Fruit fly (Drosophila melanogaster) whole organism, embryonic: ENCODE measurements around the gene CG15170.

Source experiments
- CG10147 ChIP-seq: fragments of 200-800 bp; sonication (Bioruptor generic); optimal IDR thresholded peaks from 2 replicates; lab custom pipeline; 2019; ENCODE audit warnings: missing biosample characterization, mild to moderate bottlenecking, missing genetic modification characterization, moderate library complexity
- CG10979 ChIP-seq: fragments of 200-800 bp; sonication (Bioruptor generic); optimal IDR thresholded peaks from 2 replicates; lab custom pipeline; 2018; ENCODE audit warnings: missing biosample characterization, mild to moderate bottlenecking, missing genetic modification characterization, moderate library complexity
- CG11723 ChIP-seq: fragments of 200-800 bp; sonication (Bioruptor generic); optimal IDR thresholded peaks from 2 replicates; lab custom pipeline; 2017; ENCODE audit warnings: missing biosample characterization, mild to moderate bottlenecking, missing genetic modification characterization
- CG12236 ChIP-seq: fragments of 200-800 bp; sonication (Bioruptor generic); optimal IDR thresholded peaks from 2 replicates; lab custom pipeline; 2016; ENCODE audit warnings: missing biosample characterization, missing genetic modification characterization
- CG15514 ChIP-seq: fragments of 200-800 bp; sonication (Bioruptor generic); optimal IDR thresholded peaks from 3 replicates; lab custom pipeline; 2017; ENCODE audit warnings: missing biosample characterization, missing genetic modification characterization, mild to moderate bottlenecking, moderate library complexity, missing genetic modification reagents
- CG15696 ChIP-seq: fragments of 200-800 bp; sonication (Bioruptor generic); optimal IDR thresholded peaks from 2 replicates; lab custom pipeline; 2019; ENCODE audit warnings: missing biosample characterization, mild to moderate bottlenecking, missing genetic modification characterization, moderate library complexity
- CG16779 ChIP-seq: fragments of 200-800 bp; sonication (Bioruptor generic); IDR thresholded peaks from 2 replicates; pipeline ENCODE4 v1.3.6; 2022; ENCODE audit warnings: missing biosample characterization, missing genetic modification characterization
- CG17359 ChIP-seq: fragments of 200-800 bp; sonication (Bioruptor generic); optimal IDR thresholded peaks from 3 replicates; lab custom pipeline; 2018; ENCODE audit warnings: missing biosample characterization, mild to moderate bottlenecking, missing genetic modification characterization, moderate library complexity
- CG2116 ChIP-seq: fragments of 200-800 bp; sonication (Bioruptor generic); optimal IDR thresholded peaks from 3 replicates; lab custom pipeline; 2018; ENCODE audit warnings: missing biosample characterization, mild to moderate bottlenecking, missing genetic modification characterization
- CG2120 ChIP-seq: fragments of 200-800 bp; sonication (Bioruptor generic); optimal IDR thresholded peaks from 3 replicates; lab custom pipeline; 2016; ENCODE audit warnings: missing biosample characterization, missing genetic modification characterization
- CG30020 ChIP-seq: fragments of 200-800 bp; optimal IDR thresholded peaks from 2 replicates; lab custom pipeline; 2019; ENCODE audit warnings: missing biosample characterization, mild to moderate bottlenecking, missing genetic modification characterization, moderate library complexity
- CG30431 ChIP-seq: fragments of 200-800 bp; sonication (Bioruptor generic); optimal IDR thresholded peaks from 2 replicates; lab custom pipeline; 2017; ENCODE audit warnings: missing biosample characterization, missing genetic modification characterization
- CG32772 ChIP-seq: fragments of 200-800 bp; sonication (Bioruptor generic); IDR thresholded peaks from 2 replicates; pipeline ENCODE4 v1.3.6; 2022; ENCODE audit warnings: missing biosample characterization, missing genetic modification characterization
- CG33213 ChIP-seq: fragments of 200-800 bp; sonication (Bioruptor generic); optimal IDR thresholded peaks from 3 replicates; lab custom pipeline; 2016; ENCODE audit warnings: missing biosample characterization, missing genetic modification characterization
- CG3726 ChIP-seq: fragments of 200-800 bp; sonication (Bioruptor generic); IDR thresholded peaks from 3 replicates; pipeline ENCODE4, ENCODE4 v1.3.6; 2022; ENCODE audit warnings: missing biosample characterization, missing genetic modification characterization
- CG3838 ChIP-seq: fragments of 200-800 bp; sonication (Bioruptor generic); optimal IDR thresholded peaks from 3 replicates; lab custom pipeline; 2016; ENCODE audit warnings: missing biosample characterization, missing genetic modification characterization
- CG4328 ChIP-seq: fragments of 200-800 bp; sonication (Bioruptor generic); optimal IDR thresholded peaks from 3 replicates; lab custom pipeline; 2017; ENCODE audit warnings: missing biosample characterization, missing genetic modification reagents, missing genetic modification characterization
- CG4424 ChIP-seq: fragments of 200-800 bp; sonication (Bioruptor generic); optimal IDR thresholded peaks from 3 replicates; lab custom pipeline; 2016; ENCODE audit warnings: missing biosample characterization, missing genetic modification characterization
- CG6272 ChIP-seq: fragments of 200-800 bp; sonication (Bioruptor generic); IDR thresholded peaks from 2 replicates; pipeline ENCODE4 v1.3.6; 2022; ENCODE audit warnings: missing biosample characterization, missing genetic modification characterization
- CG7556 ChIP-seq: fragments of 200-800 bp; sonication (Bioruptor generic); optimal IDR thresholded peaks from 2 replicates; lab custom pipeline; 2017; ENCODE audit warnings: missing biosample characterization, mild to moderate bottlenecking, missing genetic modification characterization
- CG9932 ChIP-seq: fragments of 200-800 bp; sonication (Bioruptor generic); IDR thresholded peaks from 2 replicates; pipeline ENCODE4 v1.3.6; 2022; ENCODE audit warnings: missing biosample characterization, missing genetic modification characterization
- CrebB ChIP-seq: fragments of 200-800 bp; sonication (Bioruptor generic); optimal IDR thresholded peaks from 3 replicates; lab custom pipeline; 2018; ENCODE audit warnings: missing biosample characterization, mild to moderate bottlenecking, missing genetic modification characterization
- D ChIP-seq, 2 experiments: fragments of 200-800 bp in 1 of 2; fragments of >200 bp in 1 of 2; sonication (Bioruptor generic) in 1 of 2; optimal IDR thresholded peaks; 2 replicates in 1 of 2; 3 replicates in 1 of 2; lab custom pipeline; 2017; ENCODE audit warnings: mild to moderate bottlenecking in 1 of 2, missing biosample characterization in 1 of 2, missing genetic modification characterization in 1 of 2, missing genetic modification reagents in 1 of 2
- Deaf1 ChIP-seq: fragments of 200-800 bp; optimal IDR thresholded peaks from 3 replicates; lab custom pipeline; 2019; ENCODE audit warnings: missing biosample characterization, mild to moderate bottlenecking, missing genetic modification characterization, moderate library complexity
- Doc3 ChIP-seq: fragments of 200-800 bp; sonication (Bioruptor generic); IDR thresholded peaks from 3 replicates; pipeline ENCODE4 v1.3.6; 2022; ENCODE audit warnings: missing biosample characterization, missing genetic modification characterization; ENCODE audit not compliant: partially characterized antibody
- HLH4C ChIP-seq: fragments of 200-800 bp; sonication (Bioruptor generic); IDR thresholded peaks from 3 replicates; pipeline ENCODE4 v1.3.6; 2022; ENCODE audit warnings: missing biosample characterization, missing genetic modification characterization; ENCODE audit not compliant: partially characterized antibody
- Hand ChIP-seq: fragments of 200-800 bp; sonication (Bioruptor generic); optimal IDR thresholded peaks from 2 replicates; lab custom pipeline; 2017; ENCODE audit warnings: mild to moderate bottlenecking, missing biosample characterization, missing genetic modification reagents, missing genetic modification characterization
- HmgZ ChIP-seq: fragments of 200-800 bp; sonication (Bioruptor generic); optimal IDR thresholded peaks from 2 replicates; lab custom pipeline; 2018; ENCODE audit warnings: missing biosample characterization, mild to moderate bottlenecking, missing genetic modification characterization
- Mad ChIP-seq: fragments of 200-800 bp; sonication (Bioruptor generic); optimal IDR thresholded peaks from 2 replicates; lab custom pipeline; 2016; ENCODE audit warnings: missing biosample characterization, missing genetic modification characterization
- Pdp1 ChIP-seq, 2 experiments: fragments of 200-800 bp; sonication (Bioruptor generic); optimal IDR thresholded peaks; 3 replicates each; lab custom pipeline; 2016; ENCODE audit warnings: missing biosample characterization in 2 of 2, missing genetic modification characterization in 2 of 2, mild to moderate bottlenecking in 1 of 2, moderate library complexity in 1 of 2
- Tbp ChIP-seq: fragments of >200 bp; optimal IDR thresholded peaks from 2 replicates; lab custom pipeline; 2018; ENCODE audit warnings: missing biosample characterization, missing genetic modification characterization
- Xrp1 ChIP-seq: fragments of 200-800 bp; sonication (Bioruptor generic); IDR thresholded peaks from 2 replicates; pipeline ENCODE4 v1.3.6; 2022; ENCODE audit warnings: missing biosample characterization, missing genetic modification characterization
- ato ChIP-seq: fragments of 200-800 bp; sonication (Bioruptor generic); IDR thresholded peaks from 2 replicates; pipeline ENCODE4 v1.3.6; 2022; ENCODE audit warnings: missing biosample characterization, missing genetic modification characterization; ENCODE audit not compliant: partially characterized antibody
- bab2 ChIP-seq: fragments of 200-800 bp; sonication (Bioruptor generic); optimal IDR thresholded peaks from 2 replicates; lab custom pipeline; 2016; ENCODE audit warnings: missing biosample characterization, missing genetic modification characterization
- bbx ChIP-seq: fragments of 200-800 bp; sonication (Bioruptor generic); IDR thresholded peaks from 2 replicates; pipeline ENCODE4 v1.3.6; 2022; ENCODE audit warnings: missing biosample characterization, missing genetic modification characterization; ENCODE audit not compliant: partially characterized antibody
- bsh ChIP-seq, 2 experiments: fragments of 200-800 bp; sonication (Bioruptor generic); optimal IDR thresholded peaks; 2 replicates each; lab custom pipeline; 2017 to 2018; ENCODE audit warnings: mild to moderate bottlenecking in 2 of 2, missing biosample characterization in 2 of 2, missing genetic modification characterization in 2 of 2, moderate library complexity in 1 of 2
- dati ChIP-seq: fragments of 200-800 bp; sonication (Bioruptor generic); IDR thresholded peaks from 2 replicates; pipeline ENCODE4 v1.3.6; 2022; ENCODE audit warnings: missing biosample characterization, missing genetic modification characterization
- ewg ChIP-seq: fragments of 200-800 bp; sonication (Bioruptor generic); optimal IDR thresholded peaks from 3 replicates; lab custom pipeline; 2017; ENCODE audit warnings: mild to moderate bottlenecking, missing biosample characterization, missing genetic modification reagents, missing genetic modification characterization
- exex ChIP-seq: fragments of 200-800 bp; sonication (Bioruptor generic); optimal IDR thresholded peaks from 4 replicates; lab custom pipeline; 2018; ENCODE audit warnings: missing biosample characterization, mild to moderate bottlenecking, missing genetic modification characterization, moderate library complexity
- gfzf ChIP-seq: fragments of 200-800 bp; sonication (Bioruptor generic); optimal IDR thresholded peaks from 2 replicates; lab custom pipeline; 2016; ENCODE audit warnings: missing biosample characterization, mild to moderate bottlenecking, missing genetic modification characterization, moderate library complexity
- lilli ChIP-seq: fragments of 200-800 bp; sonication (Bioruptor generic); optimal IDR thresholded peaks from 3 replicates; lab custom pipeline; 2016; ENCODE audit warnings: missing biosample characterization, missing genetic modification characterization
- nmo ChIP-seq: fragments of 200-800 bp; sonication (Bioruptor generic); optimal IDR thresholded peaks from 2 replicates; lab custom pipeline; 2018; ENCODE audit warnings: missing biosample characterization, mild to moderate bottlenecking, missing genetic modification characterization, moderate library complexity
- prd ChIP-seq, 3 experiments: fragments of >200 bp in 2 of 3; fragments of 200-800 bp in 1 of 3; sonication (Bioruptor generic) in 1 of 3; optimal IDR thresholded peaks in 2 of 3; IDR thresholded peaks in 1 of 3; 2 replicates in 2 of 3; 3 replicates in 1 of 3; pipeline versions ENCODE4 v1.3.6 to Lab custom; 2017 to 2022; ENCODE audit warnings: missing biosample characterization in 1 of 3, missing genetic modification characterization in 1 of 3
- sisA ChIP-seq: fragments of 200-800 bp; sonication (Bioruptor generic); IDR thresholded peaks from 2 replicates; pipeline ENCODE4 v1.3.6; 2022; ENCODE audit warnings: missing biosample characterization, missing genetic modification characterization
- trh ChIP-seq: fragments of 200-800 bp; sonication (Bioruptor generic); optimal IDR thresholded peaks from 2 replicates; lab custom pipeline; 2016; ENCODE audit warnings: missing biosample characterization, missing genetic modification characterization
- ttk ChIP-seq: fragments of 200-800 bp; sonication (Bioruptor generic); IDR thresholded peaks from 2 replicates; pipeline ENCODE4 v2.1.2; 2022; ENCODE audit warnings: missing biosample characterization, missing genetic modification characterization
- tx ChIP-seq: fragments of 200-800 bp; sonication (Bioruptor generic); optimal IDR thresholded peaks from 2 replicates; lab custom pipeline; 2016; ENCODE audit warnings: missing biosample characterization, missing genetic modification characterization
- wdn ChIP-seq: fragments of 200-800 bp; sonication (Bioruptor generic); IDR thresholded peaks from 2 replicates; pipeline ENCODE4 v1.3.6; 2022; ENCODE audit warnings: missing biosample characterization, missing genetic modification characterization
- yki ChIP-seq: fragments of >200 bp; optimal IDR thresholded peaks from 3 replicates; lab custom pipeline; 2018
- zf30C ChIP-seq: fragments of 200-800 bp; sonication (Bioruptor generic); optimal IDR thresholded peaks from 3 replicates; lab custom pipeline; 2018; ENCODE audit warnings: missing biosample characterization, mild to moderate bottlenecking, missing genetic modification characterization

The CG15170 gene

DNA sequence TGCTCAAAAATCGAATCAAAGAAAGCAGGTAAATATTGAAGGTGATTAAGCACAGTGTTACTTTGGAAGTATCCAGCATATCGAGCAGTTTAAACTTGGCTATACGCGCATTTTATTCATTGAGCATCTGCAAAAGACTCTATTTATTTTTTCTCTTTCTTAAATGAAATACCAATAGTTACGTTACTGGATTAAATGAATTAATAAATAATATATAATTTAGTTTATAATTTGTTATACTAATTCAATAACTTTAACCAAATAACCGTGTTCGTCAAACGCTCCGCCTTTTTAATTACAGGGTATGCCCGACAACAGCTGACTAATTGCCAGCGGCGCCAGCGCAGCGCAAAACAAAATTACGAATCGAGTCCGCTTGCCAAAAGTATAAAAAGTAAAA lies 23.2 kb downstream of the CG15170 start (continued):
- TF ChIP-seq ewg (GFP tag; lab: Kevin White, UChicago): no peak
- TF ChIP-seq CG11723 (GFP tag; lab: Kevin White, UChicago): no peak
- TF ChIP-seq dati (GFP tag; lab: Robert Waterston, UW): no peak; the same call in 1 of the 2 replicates
- no peak for TF ChIP-seq zf30C (GFP tag; lab: Kevin White, UChicago)
- 0 out of 2 replicates have a peak, but pooled peaks have one; percentile 31 for TF ChIP-seq CG6272 (GFP tag; lab: Robert Waterston, UW)
- no peak for TF ChIP-seq Mad
- no peak for TF ChIP-seq nmo (GFP tag; lab: Kevin White, UChicago)
- TF ChIP-seq CG15696: peak; percentile 16
- TF ChIP-seq CG30020 (tag; lab: Kevin White, UChicago): no peak
- no peak for TF ChIP-seq CG10147 (GFP tag; lab: Kevin White, UChicago)
- no peak for TF ChIP-seq CG12236
- TF ChIP-seq bbx: no peak
- no peak for TF ChIP-seq Doc3 (GFP tag; lab: Robert Waterston, UW)
- peak; percentile 5 for TF ChIP-seq lilli
- no peak for TF ChIP-seq CG33213
- TF ChIP-seq Deaf1 (tag; lab: Kevin White, UChicago): no peak
- TF ChIP-seq ato (GFP tag; lab: Robert Waterston, UW): no peak
- no peak for TF ChIP-seq gfzf (GFP tag; lab: Kevin White, UChicago)
- no peak for TF ChIP-seq prd (optimal IDR thresholded peaks at IDR 0.05; lab: Kevin White, UChicago)
- TF ChIP-seq prd (GFP tag; IDR thresholded peaks at IDR 0.05; lab: Robert Waterston, UW): peak; percentile 48; the same call in 2 of the 3 replicates
- TF ChIP-seq CG30431 (GFP tag; lab: Kevin White, UChicago): no peak
- TF ChIP-seq HLH4C (GFP tag; lab: Robert Waterston, UW): no peak
- peak; percentile 40; the same call in 1 of the 2 replicates for TF ChIP-seq CG32772 (GFP tag; lab: Robert Waterston, UW)
- no peak for TF ChIP-seq CG2120 (GFP tag; lab: Kevin White, UChicago)
- no peak for TF ChIP-seq CG16779 (GFP tag; lab: Robert Waterston, UW)
- no peak for TF ChIP-seq D (optimal IDR thresholded peaks at IDR 0.05; lab: Kevin White, UChicago)
- TF ChIP-seq D (GFP tag; optimal IDR thresholded peaks at IDR 0.05; lab: Kevin White, UChicago): no peak
- TF ChIP-seq CG3726 (GFP tag; lab: Robert Waterston, UW): no peak
- TF ChIP-seq bsh (GFP tag; optimal IDR thresholded peaks at IDR 0.05; lab: Kevin White, UChicago): no peak
- TF ChIP-seq CrebB: no peak
- TF ChIP-seq yki (lab: Kevin White, UChicago): no peak
- peak; percentile 25 for TF ChIP-seq CG2116 (GFP tag; lab: Kevin White, UChicago)
- TF ChIP-seq wdn (GFP tag; lab: Robert Waterston, UW): peak; percentile 65; the same call in 1 of the 2 replicates
- TF ChIP-seq CG7556: no peak
- peak; percentile 42; the same call in 1 of the 2 replicates for TF ChIP-seq Xrp1 (GFP tag; lab: Robert Waterston, UW)
- TF ChIP-seq CG4424 (GFP tag; lab: Kevin White, UChicago): peak; percentile 3
- TF ChIP-seq ttk: no peak
- no peak for TF ChIP-seq sisA (GFP tag; lab: Robert Waterston, UW)
- peak; percentile 23 for TF ChIP-seq exex (tag; lab: Kevin White, UChicago)
- peak; percentile 70 for TF ChIP-seq CG9932 (GFP tag; lab: Robert Waterston, UW)
- TF ChIP-seq trh (GFP tag; lab: Kevin White, UChicago): no peak
- peak; percentile 22 for TF ChIP-seq CG15514 (GFP tag; lab: Kevin White, UChicago)
- no peak for TF ChIP-seq Tbp (GFP tag; lab: Kevin White, UChicago)
- TF ChIP-seq CG17359 (tag; lab: Kevin White, UChicago): peak; percentile 36
- peak; percentile 38 for TF ChIP-seq Hand (GFP tag; lab: Kevin White, UChicago)
- TF ChIP-seq CG3838 (GFP tag; lab: Kevin White, UChicago): no peak
- TF ChIP-seq Pdp1 (GFP tag; optimal IDR thresholded peaks at IDR 0.05; lab: Kevin White, UChicago): no peak
- TF ChIP-seq tx (GFP tag; lab: Kevin White, UChicago): no peak
- no peak for TF ChIP-seq HmgZ (tag; lab: Kevin White, UChicago)
- no peak for TF ChIP-seq CG4328 (GFP tag; lab: Kevin White, UChicago)
- no peak for TF ChIP-seq CG10979 (tag; lab: Kevin White, UChicago)
- TF ChIP-seq bab2 (GFP tag; lab: Kevin White, UChicago): no peak
